Fruit fly (Drosophila melanogaster) whole organism, embryonic: ENCODE results near the gene fzy.

Experiments
- Bgb ChIP-seq: fragments of 200-800 bp; sonication (Bioruptor generic); IDR thresholded peaks from 2 replicates; pipeline ENCODE4 v1.3.6; 2022; ENCODE audit warnings: missing biosample characterization, missing genetic modification characterization; ENCODE audit not compliant: partially characterized antibody
- CG10565 ChIP-seq: fragments of 200-800 bp; sonication (Bioruptor generic); optimal IDR thresholded peaks from 3 replicates; lab custom pipeline; 2016; ENCODE audit warnings: missing biosample characterization, mild to moderate bottlenecking, missing genetic modification characterization
- CG17385 ChIP-seq: fragments of 200-800 bp; sonication (Bioruptor generic); optimal IDR thresholded peaks from 3 replicates; lab custom pipeline; 2018; ENCODE audit warnings: missing biosample characterization, mild to moderate bottlenecking, missing genetic modification characterization
- CG18262 ChIP-seq: fragments of 200-800 bp; optimal IDR thresholded peaks from 3 replicates; lab custom pipeline; 2019; ENCODE audit warnings: missing biosample characterization, mild to moderate bottlenecking, missing genetic modification characterization, moderate library complexity
- CG2875 ChIP-seq: fragments of 200-800 bp; sonication (Bioruptor generic); optimal IDR thresholded peaks from 2 replicates; lab custom pipeline; 2017; ENCODE audit warnings: missing biosample characterization, mild to moderate bottlenecking, missing genetic modification characterization, missing genetic modification reagents
- CG3163 ChIP-seq: fragments of 200-800 bp; sonication (Bioruptor generic); optimal IDR thresholded peaks from 3 replicates; lab custom pipeline; 2016; ENCODE audit warnings: missing biosample characterization, missing genetic modification characterization
- CG34376 ChIP-seq: fragments of 200-800 bp; sonication (Bioruptor generic); optimal IDR thresholded peaks from 2 replicates; lab custom pipeline; 2018; ENCODE audit warnings: missing biosample characterization, mild to moderate bottlenecking, missing genetic modification characterization
- CG3847 ChIP-seq: fragments of 200-800 bp; sonication (Bioruptor generic); IDR thresholded peaks from 2 replicates; pipeline ENCODE4 v1.3.6; 2022; ENCODE audit warnings: missing biosample characterization, missing genetic modification characterization
- CG4282 ChIP-seq: fragments of 200-800 bp; sonication (Bioruptor generic); optimal IDR thresholded peaks from 2 replicates; lab custom pipeline; 2016; ENCODE audit warnings: missing biosample characterization, missing genetic modification characterization
- CG4404 ChIP-seq: fragments of 200-800 bp; sonication (Bioruptor generic); IDR thresholded peaks from 2 replicates; pipeline ENCODE4 v1.3.6; 2022; ENCODE audit warnings: missing biosample characterization, missing genetic modification characterization
- CG4617 ChIP-seq: fragments of 200-800 bp; sonication (Bioruptor generic); optimal IDR thresholded peaks from 3 replicates; lab custom pipeline; 2016; ENCODE audit warnings: missing biosample characterization, missing genetic modification characterization, borderline replicate concordance
- CG6254 ChIP-seq: fragments of 200-800 bp; sonication (Bioruptor generic); optimal IDR thresholded peaks from 3 replicates; lab custom pipeline; 2017; ENCODE audit warnings: mild to moderate bottlenecking, missing biosample characterization, missing genetic modification reagents, missing genetic modification characterization
- CG6765 ChIP-seq: fragments of 200-800 bp; sonication (Bioruptor generic); optimal IDR thresholded peaks from 3 replicates; lab custom pipeline; 2017; ENCODE audit warnings: missing biosample characterization, mild to moderate bottlenecking, missing genetic modification characterization
- CG7372 ChIP-seq: fragments of 200-800 bp; sonication (Bioruptor generic); IDR thresholded peaks from 2 replicates; pipeline ENCODE4 v1.3.6; 2022; ENCODE audit warnings: missing biosample characterization, missing genetic modification characterization
- CG7556 ChIP-seq: fragments of 200-800 bp; sonication (Bioruptor generic); optimal IDR thresholded peaks from 2 replicates; lab custom pipeline; 2017; ENCODE audit warnings: missing biosample characterization, mild to moderate bottlenecking, missing genetic modification characterization
- CG7839 ChIP-seq: fragments of 200-800 bp; sonication (Bioruptor generic); optimal IDR thresholded peaks from 3 replicates; lab custom pipeline; 2018; ENCODE audit warnings: missing biosample characterization, mild to moderate bottlenecking, missing genetic modification characterization, moderate library complexity
- CG7963 ChIP-seq: fragments of 200-800 bp; sonication (Bioruptor generic); IDR thresholded peaks from 3 replicates; pipeline ENCODE4 v1.3.6; 2022; ENCODE audit warnings: missing biosample characterization, missing genetic modification characterization; ENCODE audit not compliant: partially characterized antibody
- CoRest ChIP-seq: fragments of 200-800 bp; sonication (Bioruptor generic); optimal IDR thresholded peaks from 3 replicates; lab custom pipeline; 2018; ENCODE audit warnings: missing biosample characterization, mild to moderate bottlenecking, missing genetic modification characterization, moderate library complexity
- CrebB ChIP-seq: fragments of 200-800 bp; sonication (Bioruptor generic); optimal IDR thresholded peaks from 3 replicates; lab custom pipeline; 2018; ENCODE audit warnings: missing biosample characterization, mild to moderate bottlenecking, missing genetic modification characterization
- Dll ChIP-seq: fragments of 200-800 bp; sonication (Bioruptor generic); IDR thresholded peaks from 4 replicates; pipeline ENCODE4 v1.3.6; 2022; ENCODE audit warnings: missing biosample characterization, missing genetic modification characterization; ENCODE audit not compliant: partially characterized antibody
- Hmr ChIP-seq: fragments of 200-800 bp; sonication (Bioruptor generic); optimal IDR thresholded peaks from 3 replicates; lab custom pipeline; 2017; ENCODE audit warnings: mild to moderate bottlenecking, missing biosample characterization, missing genetic modification reagents, missing genetic modification characterization
- Hr51 ChIP-seq, 2 experiments: fragments of 200-800 bp; sonication (Bioruptor generic); optimal IDR thresholded peaks; 2 replicates in 1 of 2; 3 replicates in 1 of 2; lab custom pipeline; 2016 to 2018; ENCODE audit warnings: missing biosample characterization in 2 of 2, missing genetic modification characterization in 2 of 2, mild to moderate bottlenecking in 1 of 2, moderate library complexity in 1 of 2
- Mad ChIP-seq: fragments of 200-800 bp; sonication (Bioruptor generic); optimal IDR thresholded peaks from 2 replicates; lab custom pipeline; 2016; ENCODE audit warnings: missing biosample characterization, missing genetic modification characterization
- PHDP ChIP-seq: fragments of 200-800 bp; sonication (Bioruptor generic); optimal IDR thresholded peaks from 3 replicates; lab custom pipeline; 2018; ENCODE audit warnings: missing biosample characterization, mild to moderate bottlenecking, missing genetic modification characterization, moderate library complexity
- Poxn ChIP-seq: fragments of 200-800 bp; sonication (Bioruptor generic); IDR thresholded peaks from 2 replicates; pipeline ENCODE4 v1.3.6; 2022; ENCODE audit warnings: missing biosample characterization, missing genetic modification characterization
- Taf1 ChIP-seq: fragments of 200-800 bp; sonication (Bioruptor generic); IDR thresholded peaks from 2 replicates; pipeline ENCODE4 v1.3.6; 2022; ENCODE audit warnings: missing biosample characterization, missing genetic modification characterization
- az2 ChIP-seq: fragments of 200-800 bp; sonication (Bioruptor generic); optimal IDR thresholded peaks from 3 replicates; lab custom pipeline; 2016; ENCODE audit warnings: missing biosample characterization, missing genetic modification characterization
- bcd ChIP-seq: fragments of 200-800 bp; sonication (Bioruptor generic); optimal IDR thresholded peaks from 2 replicates; lab custom pipeline; 2017; ENCODE audit warnings: missing biosample characterization, mild to moderate bottlenecking, missing genetic modification characterization
- bsh ChIP-seq, 2 experiments: fragments of 200-800 bp; sonication (Bioruptor generic); optimal IDR thresholded peaks; 2 replicates each; lab custom pipeline; 2017 to 2018; ENCODE audit warnings: mild to moderate bottlenecking in 2 of 2, missing biosample characterization in 2 of 2, missing genetic modification characterization in 2 of 2, moderate library complexity in 1 of 2
- chn ChIP-seq: fragments of 200-800 bp; sonication (Bioruptor generic); optimal IDR thresholded peaks from 2 replicates; lab custom pipeline; 2016; ENCODE audit warnings: missing biosample characterization, missing genetic modification characterization
- crol ChIP-seq: fragments of 200-800 bp; sonication (Bioruptor generic); IDR thresholded peaks from 2 replicates; pipeline ENCODE4 v1.3.6; 2022; ENCODE audit warnings: missing biosample characterization, missing genetic modification characterization
- dysf ChIP-seq: fragments of 200-800 bp; sonication (Bioruptor generic); IDR thresholded peaks from 3 replicates; pipeline ENCODE4 v1.3.6; 2022; ENCODE audit warnings: missing biosample characterization, missing genetic modification characterization
- emc ChIP-seq: fragments of 200-800 bp; sonication (Bioruptor generic); optimal IDR thresholded peaks from 2 replicates; lab custom pipeline; 2016; ENCODE audit warnings: missing biosample characterization, missing genetic modification characterization
- esg ChIP-seq: fragments of 200-800 bp; sonication (Bioruptor generic); conservative IDR thresholded peaks from 2 replicates; pipeline ENCODE4 v1.3.6; 2022; ENCODE audit warnings: missing biosample characterization, missing genetic modification characterization
- gem ChIP-seq: fragments of 200-800 bp; sonication (Bioruptor generic); optimal IDR thresholded peaks from 2 replicates; lab custom pipeline; 2019; ENCODE audit warnings: missing biosample characterization, mild to moderate bottlenecking, missing genetic modification characterization, moderate library complexity
- grau ChIP-seq: fragments of 200-800 bp; optimal IDR thresholded peaks from 3 replicates; lab custom pipeline; 2019; ENCODE audit warnings: missing biosample characterization, mild to moderate bottlenecking, missing genetic modification characterization, moderate library complexity
- gsb-n ChIP-seq: fragments of 200-800 bp; sonication (Bioruptor generic); optimal IDR thresholded peaks from 3 replicates; lab custom pipeline; 2018; ENCODE audit warnings: missing biosample characterization, mild to moderate bottlenecking, missing genetic modification characterization
- hth ChIP-seq: fragments of >200 bp; optimal IDR thresholded peaks from 2 replicates; lab custom pipeline; 2017; ENCODE audit warnings: inconsistent platforms
- lola ChIP-seq, 3 experiments: fragments of >200 bp in 2 of 3; fragments of 200-800 bp in 1 of 3; sonication (Bioruptor generic) in 1 of 3; optimal IDR thresholded peaks; 2 replicates each; lab custom pipeline; 2017 to 2019; ENCODE audit warnings: missing biosample characterization in 3 of 3, missing genetic modification characterization in 3 of 3, mild to moderate bottlenecking in 1 of 3, moderate library complexity in 1 of 3
- pfk ChIP-seq: fragments of 200-800 bp; sonication (Bioruptor generic); optimal IDR thresholded peaks from 2 replicates; lab custom pipeline; 2018; ENCODE audit warnings: missing biosample characterization, mild to moderate bottlenecking, missing genetic modification characterization, moderate library complexity
- pita ChIP-seq: fragments of 200-800 bp; sonication (Bioruptor generic); optimal IDR thresholded peaks from 2 replicates; lab custom pipeline; 2017; ENCODE audit warnings: missing biosample characterization, mild to moderate bottlenecking, missing genetic modification characterization
- pnt ChIP-seq: fragments of 200-800 bp; sonication (Bioruptor generic); optimal IDR thresholded peaks from 3 replicates; lab custom pipeline; 2016; ENCODE audit warnings: missing biosample characterization, missing genetic modification characterization
- pzg ChIP-seq: fragments of 200-800 bp; sonication (Bioruptor generic); optimal IDR thresholded peaks from 3 replicates; lab custom pipeline; 2018; ENCODE audit warnings: missing biosample characterization, mild to moderate bottlenecking, missing genetic modification characterization, moderate library complexity
- rib ChIP-seq: fragments of 200-800 bp; sonication (Bioruptor generic); IDR thresholded peaks from 2 replicates; pipeline ENCODE4 v1.3.6; 2022; ENCODE audit warnings: missing biosample characterization, missing genetic modification characterization
- sd ChIP-seq: fragments of 200-800 bp; sonication (Bioruptor generic); optimal IDR thresholded peaks from 3 replicates; lab custom pipeline; 2018; ENCODE audit warnings: missing biosample characterization, mild to moderate bottlenecking, missing genetic modification characterization, moderate library complexity
- sens ChIP-seq: fragments of 200-800 bp; sonication (Bioruptor generic); peaks from one replicate; lab custom pipeline; 2016; ENCODE audit warnings: missing biosample characterization, missing genetic modification characterization
- seq ChIP-seq: fragments of 200-800 bp; sonication (Bioruptor generic); IDR thresholded peaks from 2 replicates; pipeline ENCODE4 v1.3.6; 2022; ENCODE audit warnings: missing biosample characterization, missing genetic modification characterization
- slou ChIP-seq: fragments of 200-800 bp; sonication (Bioruptor generic); optimal IDR thresholded peaks from 3 replicates; lab custom pipeline; 2016; ENCODE audit warnings: missing biosample characterization, missing genetic modification characterization
- ssp ChIP-seq: fragments of 200-800 bp; sonication (Bioruptor generic); IDR thresholded peaks from 2 replicates; pipeline ENCODE4 v1.3.6; 2022; ENCODE audit warnings: missing biosample characterization, missing genetic modification characterization
- unc-4 ChIP-seq: fragments of 200-800 bp; sonication (Bioruptor generic); IDR thresholded peaks from 2 replicates; pipeline ENCODE4 v1.3.6; 2022; ENCODE audit warnings: missing biosample characterization, missing genetic modification characterization; ENCODE audit not compliant: partially characterized antibody

The fzy gene

dm6 chr2L:16281419-16282076, 29.2 kb upstream of the fzy start (continued):
- no peak for TF ChIP-seq CG7963 (GFP tag; lab: Robert Waterston, UW)
- TF ChIP-seq ssp (GFP tag; lab: Robert Waterston, UW), result no peak
- no peak for TF ChIP-seq hth (lab: Kevin White, UChicago)
- no peak for TF ChIP-seq Mad (GFP tag; lab: Kevin White, UChicago)
- no peak for TF ChIP-seq chn (GFP tag; lab: Kevin White, UChicago)
- no peak for TF ChIP-seq PHDP (tag; lab: Kevin White, UChicago)
- TF ChIP-seq CG4282 (GFP tag; lab: Kevin White, UChicago), result no peak
- no peak for TF ChIP-seq emc
- TF ChIP-seq CrebB, result no peak
- no peak for TF ChIP-seq Poxn
- TF ChIP-seq Bgb (GFP tag; lab: Robert Waterston, UW), result no peak
- TF ChIP-seq bcd (GFP tag; lab: Kevin White, UChicago), result no peak
- TF ChIP-seq grau (tag; lab: Kevin White, UChicago), result peak; percentile 92
- no peak for TF ChIP-seq esg (GFP tag; lab: Robert Waterston, UW)
- TF ChIP-seq pzg (GFP tag; lab: Kevin White, UChicago), result no peak
- no peak for TF ChIP-seq CG4617 (GFP tag; lab: Kevin White, UChicago)
- TF ChIP-seq gsb-n (tag; lab: Kevin White, UChicago), result no peak
- TF ChIP-seq CG7372 (GFP tag; lab: Robert Waterston, UW), result no peak
- TF ChIP-seq gem (tag; lab: Kevin White, UChicago), result peak; percentile 42
- TF ChIP-seq CG7839 (tag; lab: Kevin White, UChicago), result peak; percentile 14
- no peak for TF ChIP-seq Hmr (GFP tag; lab: Kevin White, UChicago)
- no peak for TF ChIP-seq pita (GFP tag; lab: Kevin White, UChicago)
- peak; percentile 14; the same call in 1 of the 2 replicates for TF ChIP-seq rib (GFP tag; lab: Robert Waterston, UW)
- no peak for TF ChIP-seq pnt (GFP tag; lab: Kevin White, UChicago)
- no peak for TF ChIP-seq CG2875 (GFP tag; lab: Kevin White, UChicago)
- TF ChIP-seq pfk (GFP tag; lab: Kevin White, UChicago), result no peak
- TF ChIP-seq CoRest (tag; lab: Kevin White, UChicago), result peak; percentile 36
- TF ChIP-seq seq (GFP tag; lab: Robert Waterston, UW), result no peak
- TF ChIP-seq az2 (GFP tag; lab: Kevin White, UChicago), result no peak
- no peak for TF ChIP-seq CG34376 (GFP tag; lab: Kevin White, UChicago)
- TF ChIP-seq CG6765 (GFP tag; lab: Kevin White, UChicago), result no peak
- TF ChIP-seq CG7556, result peak; percentile 13
- no peak for TF ChIP-seq Dll (GFP tag; lab: Robert Waterston, UW)
- TF ChIP-seq CG10565, result no peak
- no peak for TF ChIP-seq unc-4
- TF ChIP-seq dysf (GFP tag; lab: Robert Waterston, UW), result no peak
- no peak for TF ChIP-seq CG4404 (GFP tag; lab: Robert Waterston, UW)
- no peak for TF ChIP-seq CG3163 (GFP tag; lab: Kevin White, UChicago)
- no peak for TF ChIP-seq CG6254 (GFP tag; lab: Kevin White, UChicago)
- TF ChIP-seq bsh (GFP tag; optimal IDR thresholded peaks at IDR 0.05; lab: Kevin White, UChicago), result peak; percentile 23 to 34
- TF ChIP-seq lola (GFP tag; optimal IDR thresholded peaks at IDR 0.05; lab: Kevin White, UChicago), result peak in 1 of 3 experiments; percentile 52
- TF ChIP-seq Hr51 (GFP tag; optimal IDR thresholded peaks at IDR 0.05; lab: Kevin White, UChicago), result no peak
- peak; percentile 77 for TF ChIP-seq sens (GFP tag; lab: Kevin White, UChicago)
- TF ChIP-seq CG17385, result no peak
- TF ChIP-seq CG18262 (tag; lab: Kevin White, UChicago), result peak; percentile 39
- TF ChIP-seq CG3847 (GFP tag; lab: Robert Waterston, UW), result no peak
- no peak for TF ChIP-seq slou (GFP tag; lab: Kevin White, UChicago)
- TF ChIP-seq sd (tag; lab: Kevin White, UChicago), result peak; percentile 97
- peak; percentile 83 for TF ChIP-seq crol (GFP tag; lab: Robert Waterston, UW)
- no peak for TF ChIP-seq Taf1 (GFP tag; lab: Robert Waterston, UW)
